Worm (Caenorhabditis elegans): ENCODE measurements around the gene fis-1.

- TF ChIP-seq ceh-36 (tag; optimal IDR thresholded peaks at IDR 0.05), result no peak
- TF ChIP-seq scrt-1 (GFP tag; IDR thresholded peaks at IDR 0.05), result no peak
- TF ChIP-seq ama-1 (optimal IDR thresholded peaks at IDR 0.05), result no peak
- TF ChIP-seq tra-4 (tag; optimal IDR thresholded peaks at IDR 0.05), result no peak
- no peak for TF ChIP-seq F13C5.2 (tag; optimal IDR thresholded peaks at IDR 0.05)
- TF ChIP-seq pes-1 (GFP tag; IDR thresholded peaks at IDR 0.05), result no peak
- no peak for TF ChIP-seq flt-1 (GFP tag; IDR thresholded peaks at IDR 0.05)
Measured at ce11 chrII:6800104-6800711, 45.2 kb downstream of the fis-1 start, which contains the start of gene F31E8.4.
